Worm (Caenorhabditis elegans) whole organism, young adult: ENCODE measurements around the gene slc-36.5.

Experiments used
- B0035.1 ChIP-seq: sonication (generic microtip); optimal IDR thresholded peaks from 2 replicates; lab custom pipeline; 2016; ENCODE audit warnings: missing genetic modification characterization, mild to moderate bottlenecking, missing compliant biosample characterization, missing genotype, missing genetic modification reagents
- B0336.3 ChIP-seq: fragments of 200-800 bp; sonication (Bioruptor generic); IDR thresholded peaks from 2 replicates; pipeline ENCODE4 v1.3.6; 2022; ENCODE audit warnings: missing genetic modification characterization, missing compliant biosample characterization
- C06A6.2 ChIP-seq: fragments of 200-800 bp; sonication (Bioruptor generic); conservative IDR thresholded peaks from 2 replicates; pipeline ENCODE4 v1.3.6; 2022; ENCODE audit warnings: missing genetic modification characterization, missing compliant biosample characterization
- D2030.7 ChIP-seq: fragments of 200-800 bp; sonication (Bioruptor generic); IDR thresholded peaks from 2 replicates; pipeline ENCODE4 v1.3.6; 2022; ENCODE audit warnings: missing genetic modification reagents, missing genetic modification characterization, missing compliant biosample characterization
- F10E7.11 ChIP-seq: sonication (generic microtip); optimal IDR thresholded peaks from 2 replicates; lab custom pipeline; 2017; ENCODE audit warnings: mild to moderate bottlenecking, missing genetic modification characterization, moderate library complexity, missing compliant biosample characterization
- F23B12.7 ChIP-seq: sonication (generic microtip); optimal IDR thresholded peaks from 2 replicates; lab custom pipeline; 2017; ENCODE audit warnings: missing genetic modification characterization, mild to moderate bottlenecking, missing compliant biosample characterization, antibody characterized with exemption, moderate library complexity; ENCODE audit not compliant: insufficient read depth
- F52B5.7 ChIP-seq: sonication (generic microtip); optimal IDR thresholded peaks from 2 replicates; lab custom pipeline; 2016; ENCODE audit warnings: mild to moderate bottlenecking, missing genetic modification characterization, missing compliant biosample characterization
- T07F8.4 ChIP-seq: sonication (generic microtip); optimal IDR thresholded peaks from 2 replicates; lab custom pipeline; 2016; ENCODE audit warnings: mild to moderate bottlenecking, missing genetic modification characterization, moderate library complexity, missing compliant biosample characterization
- Y53F4B.3 ChIP-seq: fragments of 200-800 bp; sonication (Bioruptor generic); IDR thresholded peaks from 2 replicates; pipeline ENCODE4 v1.3.6; 2022; ENCODE audit warnings: missing genetic modification reagents, missing genetic modification characterization, missing compliant biosample characterization
- akir-1 ChIP-seq: fragments of 200-800 bp; sonication (Bioruptor generic); optimal IDR thresholded peaks from 2 replicates; lab custom pipeline; 2018; ENCODE audit warnings: mild to moderate bottlenecking, missing genetic modification characterization, moderate library complexity, missing compliant biosample characterization
- aptf-3 ChIP-seq: fragments of 200-800 bp; sonication (Bioruptor generic); IDR thresholded peaks from 2 replicates; pipeline ENCODE4 v1.3.6; 2022; ENCODE audit warnings: missing genetic modification characterization, missing compliant biosample characterization
- athp-1 ChIP-seq: sonication (generic microtip); optimal IDR thresholded peaks from 2 replicates; lab custom pipeline; 2017; ENCODE audit warnings: mild to moderate bottlenecking, missing genetic modification characterization, missing compliant biosample characterization
- attf-3 ChIP-seq: fragments of 200-800 bp; sonication (Bioruptor generic); conservative IDR thresholded peaks from 2 replicates; pipeline ENCODE4 v1.3.6; 2022; ENCODE audit warnings: missing genetic modification reagents, missing genetic modification characterization, missing compliant biosample characterization
- bed-1 ChIP-seq: fragments of 200-800 bp; sonication (Bioruptor generic); IDR thresholded peaks from 2 replicates; pipeline ENCODE4 v1.3.6; 2022; ENCODE audit warnings: missing genetic modification reagents, missing genetic modification characterization, missing compliant biosample characterization
- bed-2 ChIP-seq: fragments of 200-800 bp; sonication (Bioruptor generic); IDR thresholded peaks from 2 replicates; pipeline ENCODE4 v1.3.6; 2022; ENCODE audit warnings: missing genetic modification reagents, missing genetic modification characterization, missing compliant biosample characterization
- ceh-58 ChIP-seq: fragments of 200-800 bp; sonication (Bioruptor generic); IDR thresholded peaks from 2 replicates; pipeline ENCODE4 v1.3.6; 2022; ENCODE audit warnings: missing genetic modification characterization, missing compliant biosample characterization
- chd-7 ChIP-seq: sonication (generic microtip); optimal IDR thresholded peaks from 2 replicates; lab custom pipeline; 2016; ENCODE audit warnings: mild to moderate bottlenecking, missing genetic modification characterization, moderate library complexity, missing compliant biosample characterization
- dpff-1 ChIP-seq: sonication (generic microtip); optimal IDR thresholded peaks from 2 replicates; lab custom pipeline; 2017; ENCODE audit warnings: mild to moderate bottlenecking, missing genetic modification characterization, missing compliant biosample characterization
- efl-1 ChIP-seq: fragments of 150-350 bp; optimal IDR thresholded peaks from 2 replicates; lab custom pipeline; 2014; ENCODE audit warnings: missing biosample characterization, missing genetic modification reagents, missing genetic modification characterization
- egl-18 ChIP-seq: fragments of 200-800 bp; sonication (Bioruptor generic); IDR thresholded peaks from 2 replicates; pipeline ENCODE4 v1.3.6; 2022; ENCODE audit warnings: missing genetic modification reagents, missing genetic modification characterization, missing compliant biosample characterization
- egl-44 ChIP-seq: fragments of 200-800 bp; sonication (Bioruptor generic); IDR thresholded peaks from 2 replicates; pipeline ENCODE4 v1.3.6; 2022; ENCODE audit warnings: missing genetic modification reagents, missing genetic modification characterization, missing compliant biosample characterization
- ets-4 ChIP-seq: fragments of 200-800 bp; sonication (Bioruptor generic); optimal IDR thresholded peaks from 2 replicates; lab custom pipeline; 2018; ENCODE audit warnings: mild to moderate bottlenecking, missing genetic modification characterization, missing compliant biosample characterization
- him-1 ChIP-seq: sonication (generic microtip); optimal IDR thresholded peaks from 2 replicates; lab custom pipeline; 2016; ENCODE audit warnings: missing genotype, missing genetic modification reagents, missing genetic modification characterization, missing compliant biosample characterization
- hlh-26 ChIP-seq: fragments of 200-800 bp; sonication (Bioruptor generic); conservative IDR thresholded peaks from 2 replicates; pipeline ENCODE4 v1.3.6; 2022; ENCODE audit warnings: missing genetic modification reagents, missing genetic modification characterization, missing compliant biosample characterization
- hmg-1.2 ChIP-seq: fragments of 200-800 bp; sonication (Bioruptor generic); IDR thresholded peaks from 2 replicates; pipeline ENCODE4 v1.3.6; 2022; ENCODE audit warnings: missing genetic modification reagents, missing genetic modification characterization, missing compliant biosample characterization
- hsf-1 ChIP-seq: fragments of 200-800 bp; sonication (Bioruptor generic); IDR thresholded peaks from 2 replicates; pipeline ENCODE4 v1.3.6; 2022; ENCODE audit warnings: missing genetic modification reagents, missing genetic modification characterization, missing compliant biosample characterization
- let-607 ChIP-seq, 2 experiments: fragments of 200-800 bp in 1 of 2; sonication (Bioruptor generic) in 1 of 2; sonication (generic microtip) in 1 of 2; optimal IDR thresholded peaks; 2 replicates each; lab custom pipeline; 2016 to 2018; ENCODE audit warnings: mild to moderate bottlenecking in 2 of 2, missing compliant biosample characterization in 2 of 2, missing genetic modification characterization in 2 of 2, moderate library complexity in 2 of 2, missing genotype in 1 of 2
- lin-40 ChIP-seq: sonication (generic microtip); optimal IDR thresholded peaks from 2 replicates; lab custom pipeline; 2016; ENCODE audit warnings: missing genetic modification characterization, mild to moderate bottlenecking, missing compliant biosample characterization, missing genotype, missing genetic modification reagents
- lir-1 ChIP-seq: fragments of 200-800 bp; sonication (Bioruptor generic); conservative IDR thresholded peaks from 2 replicates; pipeline ENCODE4 v1.3.6; 2022; ENCODE audit warnings: missing genetic modification reagents, missing genetic modification characterization, missing compliant biosample characterization
- lsl-1 ChIP-seq: fragments of 200-800 bp; sonication (Bioruptor generic); optimal IDR thresholded peaks from 2 replicates; lab custom pipeline; 2018; ENCODE audit warnings: mild to moderate bottlenecking, missing genetic modification characterization, moderate library complexity, missing compliant biosample characterization
- madf-3 ChIP-seq: fragments of 200-800 bp; sonication (Bioruptor generic); IDR thresholded peaks from 2 replicates; pipeline ENCODE4 v1.3.6; 2022; ENCODE audit warnings: missing genetic modification reagents, missing genetic modification characterization, missing compliant biosample characterization
- mcd-1 ChIP-seq: fragments of 200-800 bp; sonication (Bioruptor generic); IDR thresholded peaks from 2 replicates; pipeline ENCODE4 v1.3.6; 2022; ENCODE audit warnings: missing genetic modification reagents, missing genetic modification characterization, missing compliant biosample characterization
- mel-28 ChIP-seq: sonication (generic microtip); optimal IDR thresholded peaks from 2 replicates; lab custom pipeline; 2016; ENCODE audit warnings: borderline replicate concordance, mild to moderate bottlenecking, missing genetic modification characterization, missing compliant biosample characterization
- mxl-1 ChIP-seq: sonication (generic microtip); optimal IDR thresholded peaks from 2 replicates; lab custom pipeline; 2016; ENCODE audit warnings: missing genetic modification characterization, missing compliant biosample characterization
- nfya-1 ChIP-seq: sonication (generic microtip); optimal IDR thresholded peaks from 2 replicates; lab custom pipeline; 2017; ENCODE audit warnings: antibody characterized with exemption, missing compliant biosample characterization, missing genetic modification characterization, borderline replicate concordance; ENCODE audit not compliant: insufficient read depth
- nfya-2 ChIP-seq: fragments of 200-800 bp; sonication (Bioruptor generic); IDR thresholded peaks from 2 replicates; pipeline ENCODE4 v1.3.6; 2022; ENCODE audit warnings: missing genetic modification reagents, missing genetic modification characterization, missing compliant biosample characterization
- nhr-27 ChIP-seq: fragments of 200-800 bp; sonication (Bioruptor generic); optimal IDR thresholded peaks from 2 replicates; lab custom pipeline; 2018; ENCODE audit warnings: mild to moderate bottlenecking, missing genetic modification characterization, moderate library complexity, missing compliant biosample characterization
- nhr-90 ChIP-seq: sonication (generic microtip); optimal IDR thresholded peaks from 2 replicates; lab custom pipeline; 2016; ENCODE audit warnings: missing genotype, mild to moderate bottlenecking, missing genetic modification characterization, missing compliant biosample characterization
- rec-8 ChIP-seq, 2 experiments: sonication (generic microtip); optimal IDR thresholded peaks; 2 replicates each; lab custom pipeline; 2016; ENCODE audit warnings: mild to moderate bottlenecking in 2 of 2, missing genetic modification characterization in 2 of 2, missing genetic modification reagents in 2 of 2, missing genotype in 2 of 2, missing biosample characterization in 1 of 2, missing compliant biosample characterization in 1 of 2, moderate library complexity in 1 of 2
- snpc-3.4 ChIP-seq: sonication (generic microtip); optimal IDR thresholded peaks from 2 replicates; lab custom pipeline; 2017; ENCODE audit warnings: missing genetic modification characterization, mild to moderate bottlenecking, missing compliant biosample characterization, antibody characterized with exemption, moderate library complexity, missing genotype, missing genetic modification reagents
- snpc-4 ChIP-seq, 5 experiments: fragments of 150-350 bp in 1 of 5; sonication (generic microtip) in 4 of 5; optimal IDR thresholded peaks; 2 replicates each; lab custom pipeline; 2014 to 2018; ENCODE audit warnings: missing genetic modification characterization in 5 of 5, missing biosample characterization in 3 of 5, antibody characterized with exemption in 2 of 5, mild to moderate bottlenecking in 2 of 5, missing compliant biosample characterization in 2 of 5, missing genotype in 2 of 5, moderate library complexity in 2 of 5, missing genetic modification reagents in 1 of 5
- sptf-2 ChIP-seq: fragments of 200-800 bp; sonication (Bioruptor generic); optimal IDR thresholded peaks from 2 replicates; lab custom pipeline; 2018; ENCODE audit warnings: mild to moderate bottlenecking, missing genetic modification characterization, missing compliant biosample characterization
- tlf-1 ChIP-seq: fragments of 200-800 bp; sonication (Bioruptor generic); optimal IDR thresholded peaks from 2 replicates; lab custom pipeline; 2018; ENCODE audit warnings: mild to moderate bottlenecking, missing genetic modification characterization, missing compliant biosample characterization
- unc-130 ChIP-seq: sonication (generic microtip); optimal IDR thresholded peaks from 2 replicates; lab custom pipeline; 2016; ENCODE audit warnings: missing genetic modification reagents, missing genetic modification characterization, missing compliant biosample characterization
- zim-3 ChIP-seq: sonication (generic microtip); optimal IDR thresholded peaks from 2 replicates; lab custom pipeline; 2017; ENCODE audit warnings: mild to moderate bottlenecking, missing genetic modification characterization, moderate library complexity, missing compliant biosample characterization
- ztf-28 ChIP-seq: fragments of 200-800 bp; sonication (Bioruptor generic); IDR thresholded peaks from 2 replicates; pipeline ENCODE4 v1.3.6; 2022; ENCODE audit warnings: missing genetic modification reagents, missing genetic modification characterization, missing compliant biosample characterization
- ztf-6 ChIP-seq: fragments of 200-800 bp; sonication (Bioruptor generic); IDR thresholded peaks from 2 replicates; pipeline ENCODE4 v1.3.6; 2022; ENCODE audit warnings: missing genetic modification reagents, missing genetic modification characterization, missing compliant biosample characterization

The slc-36.5 gene

ce11 chrII:6853059-6853466 is 23.8 kb downstream of the slc-36.5 start (continued):
- TF ChIP-seq egl-18 (GFP tag; lab: Robert Waterston, UW) = no peak
- TF ChIP-seq ets-4 = peak; percentile 25
- TF ChIP-seq ceh-58 = no peak
- 0 out of 2 replicates have a peak, but pooled peaks have one; percentile 7 for TF ChIP-seq lir-1 (GFP tag; lab: Robert Waterston, UW)
- TF ChIP-seq akir-1 (GFP tag; lab: Kevin White, UChicago) = peak; percentile 64
- peak; percentile 79 for TF ChIP-seq madf-3 (GFP tag; lab: Robert Waterston, UW)
- no peak for TF ChIP-seq Y53F4B.3 (GFP tag; lab: Robert Waterston, UW)
- TF ChIP-seq nhr-27 = no peak
- peak; percentile 60 for TF ChIP-seq B0035.1
- 0 out of 2 replicates have a peak, but pooled peaks have one; percentile 30 for TF ChIP-seq ztf-6 (GFP tag; lab: Robert Waterston, UW)
- peak; percentile 62 for TF ChIP-seq hmg-1.2
- TF ChIP-seq bed-1 (GFP tag; lab: Robert Waterston, UW) = no peak
- no peak for TF ChIP-seq sptf-2 (GFP tag; lab: Kevin White, UChicago)
- no peak for TF ChIP-seq egl-44 (GFP tag; lab: Robert Waterston, UW)
- peak; percentile 49 for TF ChIP-seq tlf-1 (GFP tag; lab: Kevin White, UChicago)
- no peak for TF ChIP-seq zim-3 (tag; lab: Kevin White, UChicago)
- peak; percentile 35 for TF ChIP-seq mxl-1 (tag; lab: Kevin White, UChicago)
- peak; percentile 48 for TF ChIP-seq lsl-1
- TF ChIP-seq nfya-1 (tag; lab: Kevin White, UChicago) = no peak
- peak; percentile 38 for TF ChIP-seq snpc-4 (GFP tag; optimal IDR thresholded peaks at IDR 0.05; lab: Kevin White, UChicago)
- peak; percentile 11 to 66 (median 39) for TF ChIP-seq snpc-4 (tag; optimal IDR thresholded peaks at IDR 0.05; lab: Kevin White, UChicago)
- peak; percentile 69 for TF ChIP-seq lin-40 (tag; lab: Kevin White, UChicago)
- TF ChIP-seq mel-28 (tag; lab: Kevin White, UChicago) = no peak
- peak; percentile 77 for TF ChIP-seq B0336.3 (GFP tag; lab: Robert Waterston, UW)
- peak; percentile 28 for TF ChIP-seq F10E7.11 (tag; lab: Kevin White, UChicago)
- peak; percentile 51 for TF ChIP-seq athp-1
- TF ChIP-seq let-607 (tag; optimal IDR thresholded peaks at IDR 0.05; lab: Kevin White, UChicago) = peak in 1 of 2 experiments; percentile 27
- no peak for TF ChIP-seq dpff-1 (tag; lab: Kevin White, UChicago)
- peak; percentile 28 for TF ChIP-seq snpc-3.4 (tag; lab: Kevin White, UChicago)
- peak; percentile 74 for TF ChIP-seq mcd-1 (GFP tag; lab: Robert Waterston, UW)
- TF ChIP-seq chd-7 (tag; lab: Kevin White, UChicago) = peak; percentile 72
- no peak for TF ChIP-seq bed-2 (GFP tag; lab: Robert Waterston, UW)
- no peak for TF ChIP-seq efl-1 (GFP tag; lab: Kevin White, UChicago)
- TF ChIP-seq hlh-26 (GFP tag; lab: Robert Waterston, UW) = no peak
- TF ChIP-seq C06A6.2 (GFP tag; lab: Robert Waterston, UW) = no peak
- no peak for TF ChIP-seq F23B12.7 (tag; lab: Kevin White, UChicago)
- TF ChIP-seq nhr-90 = peak; percentile 64
- 0 out of 2 replicates have a peak, but pooled peaks have one; percentile 49 for TF ChIP-seq ztf-28 (GFP tag; lab: Robert Waterston, UW)
- TF ChIP-seq T07F8.4 (tag; lab: Kevin White, UChicago) = no peak
- peak; percentile 74 for TF ChIP-seq F52B5.7 (tag; lab: Kevin White, UChicago)
- no peak for TF ChIP-seq hsf-1
- peak; percentile 53; the same call in 1 of the 2 replicates for TF ChIP-seq attf-3
- no peak for TF ChIP-seq nfya-2 (GFP tag; lab: Robert Waterston, UW)
- no peak; the same call in 1 of the 2 replicates for TF ChIP-seq aptf-3 (GFP tag; lab: Robert Waterston, UW)
- TF ChIP-seq him-1 (tag; lab: Kevin White, UChicago) = peak; percentile 95
- TF ChIP-seq D2030.7 = peak; percentile 46; the same call in 1 of the 2 replicates
- no peak for TF ChIP-seq unc-130 (GFP tag; lab: Kevin White, UChicago)
- TF ChIP-seq rec-8 (tag; optimal IDR thresholded peaks at IDR 0.05; lab: Kevin White, UChicago) = peak; percentile 10 to 26
